Fruit fly (Drosophila melanogaster) whole organism, embryonic: ENCODE measurements around the gene CG42674.

Source experiments
- CG2889 ChIP-seq: fragments of 200-800 bp; sonication (Bioruptor generic); IDR thresholded peaks from 3 replicates; pipeline ENCODE4 v1.3.6; 2022; ENCODE audit warnings: missing biosample characterization, missing genetic modification characterization
- CG31365 ChIP-seq: fragments of 200-800 bp; sonication (Bioruptor generic); optimal IDR thresholded peaks from 2 replicates; lab custom pipeline; 2018; ENCODE audit warnings: missing biosample characterization, mild to moderate bottlenecking, missing genetic modification characterization
- CG7786 ChIP-seq: fragments of 200-800 bp; sonication (Bioruptor generic); optimal IDR thresholded peaks from 2 replicates; lab custom pipeline; 2016; ENCODE audit warnings: missing biosample characterization, missing genetic modification characterization
- CG9797 ChIP-seq: fragments of 200-800 bp; sonication (Bioruptor generic); optimal IDR thresholded peaks from 3 replicates; lab custom pipeline; 2018; ENCODE audit warnings: missing biosample characterization, mild to moderate bottlenecking, missing genetic modification characterization
- aop ChIP-seq: fragments of 200-800 bp; sonication (Bioruptor generic); IDR thresholded peaks from 2 replicates; pipeline ENCODE4 v1.3.6; 2022; ENCODE audit warnings: missing biosample characterization, missing genetic modification characterization
- trem ChIP-seq: fragments of 200-800 bp; optimal IDR thresholded peaks from 3 replicates; lab custom pipeline; 2019; ENCODE audit warnings: missing biosample characterization, mild to moderate bottlenecking, missing genetic modification characterization, moderate library complexity

dm6 chr3L:20222617-20223016, 24.5 kb upstream of the CG42674 start:
- no peak for TF ChIP-seq aop
- TF ChIP-seq CG2889 (GFP tag; lab: Robert Waterston, UW) = no peak
- no peak for TF ChIP-seq trem
- TF ChIP-seq CG9797 (GFP tag; lab: Kevin White, UChicago) = no peak
- TF ChIP-seq CG7786 (GFP tag; lab: Kevin White, UChicago) = no peak
- TF ChIP-seq CG31365 (tag; lab: Kevin White, UChicago) = no peak
